Fruit fly (Drosophila melanogaster) whole organism, embryonic: Measurements from ENCODE around the gene fzy.
A peak's percentile ranks its signal among the peaks of the same experiment; 100 is the strongest.

Experiments used
- Awh ChIP-seq: fragments of 200-800 bp; sonication (Bioruptor generic); IDR thresholded peaks from 2 replicates; pipeline ENCODE4, ENCODE4 v1.3.6; 2022; ENCODE audit warnings: missing biosample characterization, missing genetic modification characterization
- BtbVII ChIP-seq: fragments of 200-800 bp; sonication (Bioruptor generic); optimal IDR thresholded peaks from 3 replicates; lab custom pipeline; 2017; ENCODE audit warnings: missing biosample characterization, mild to moderate bottlenecking, missing genetic modification characterization
- CG10147 ChIP-seq: fragments of 200-800 bp; sonication (Bioruptor generic); optimal IDR thresholded peaks from 2 replicates; lab custom pipeline; 2019; ENCODE audit warnings: missing biosample characterization, mild to moderate bottlenecking, missing genetic modification characterization, moderate library complexity
- CG10462 ChIP-seq: fragments of 200-800 bp; sonication (Bioruptor generic); optimal IDR thresholded peaks from 2 replicates; lab custom pipeline; 2016; ENCODE audit warnings: missing biosample characterization, missing genetic modification characterization
- CG10979 ChIP-seq: fragments of 200-800 bp; sonication (Bioruptor generic); optimal IDR thresholded peaks from 2 replicates; lab custom pipeline; 2018; ENCODE audit warnings: missing biosample characterization, mild to moderate bottlenecking, missing genetic modification characterization, moderate library complexity
- CG11504 ChIP-seq: fragments of 200-800 bp; sonication (Bioruptor generic); optimal IDR thresholded peaks from 3 replicates; lab custom pipeline; 2019; ENCODE audit warnings: missing biosample characterization, mild to moderate bottlenecking, missing genetic modification characterization, moderate library complexity
- CG12659 ChIP-seq: fragments of 200-800 bp; sonication (Bioruptor generic); optimal IDR thresholded peaks from 3 replicates; lab custom pipeline; 2017; ENCODE audit warnings: mild to moderate bottlenecking, missing biosample characterization, missing genetic modification reagents, missing genetic modification characterization
- CG1832 ChIP-seq: fragments of 200-800 bp; sonication (Bioruptor generic); optimal IDR thresholded peaks from 2 replicates; lab custom pipeline; 2017; ENCODE audit warnings: missing biosample characterization, mild to moderate bottlenecking, missing genetic modification characterization, inconsistent platforms
- CG18599 ChIP-seq: fragments of 200-800 bp; sonication (Bioruptor generic); optimal IDR thresholded peaks from 3 replicates; lab custom pipeline; 2017; ENCODE audit warnings: missing biosample characterization, missing genetic modification characterization, mild to moderate bottlenecking, moderate library complexity, missing genetic modification reagents
- CG2678 ChIP-seq: fragments of 200-800 bp; sonication (Bioruptor generic); optimal IDR thresholded peaks from 3 replicates; lab custom pipeline; 2019; ENCODE audit warnings: missing biosample characterization, mild to moderate bottlenecking, missing genetic modification characterization, moderate library complexity
- CG2712 ChIP-seq: fragments of 200-800 bp; optimal IDR thresholded peaks from 3 replicates; lab custom pipeline; 2019; ENCODE audit warnings: missing biosample characterization, mild to moderate bottlenecking, missing genetic modification characterization, moderate library complexity
- CG30403 ChIP-seq: fragments of 200-800 bp; sonication (Bioruptor generic); optimal IDR thresholded peaks from 3 replicates; lab custom pipeline; 2016; ENCODE audit warnings: missing biosample characterization, missing genetic modification characterization
- CG3281 ChIP-seq: fragments of 200-800 bp; sonication (Bioruptor generic); optimal IDR thresholded peaks from 3 replicates; lab custom pipeline; 2017; ENCODE audit warnings: missing biosample characterization, mild to moderate bottlenecking, missing genetic modification characterization
- CG3407 ChIP-seq: fragments of 200-800 bp; sonication (Bioruptor generic); optimal IDR thresholded peaks from 2 replicates; lab custom pipeline; 2018; ENCODE audit warnings: missing biosample characterization, mild to moderate bottlenecking, missing genetic modification characterization
- CG3838 ChIP-seq: fragments of 200-800 bp; sonication (Bioruptor generic); optimal IDR thresholded peaks from 3 replicates; lab custom pipeline; 2016; ENCODE audit warnings: missing biosample characterization, missing genetic modification characterization
- CG4424 ChIP-seq: fragments of 200-800 bp; sonication (Bioruptor generic); optimal IDR thresholded peaks from 3 replicates; lab custom pipeline; 2016; ENCODE audit warnings: missing biosample characterization, missing genetic modification characterization
- CG7839 ChIP-seq: fragments of 200-800 bp; sonication (Bioruptor generic); optimal IDR thresholded peaks from 3 replicates; lab custom pipeline; 2018; ENCODE audit warnings: missing biosample characterization, mild to moderate bottlenecking, missing genetic modification characterization, moderate library complexity
- CG9817 ChIP-seq: fragments of 200-800 bp; sonication (Bioruptor generic); optimal IDR thresholded peaks from 2 replicates; lab custom pipeline; 2018; ENCODE audit warnings: missing biosample characterization, mild to moderate bottlenecking, missing genetic modification characterization, moderate library complexity
- CG9876 ChIP-seq: fragments of 200-800 bp; sonication (Bioruptor generic); optimal IDR thresholded peaks from 2 replicates; lab custom pipeline; 2016; ENCODE audit warnings: missing biosample characterization, missing genetic modification characterization
- CHES-1-like ChIP-seq: fragments of 200-800 bp; sonication (Bioruptor generic); optimal IDR thresholded peaks from 2 replicates; lab custom pipeline; 2016; ENCODE audit warnings: missing biosample characterization, missing genetic modification characterization
- E2f2 ChIP-seq: fragments of 200-800 bp; sonication (Bioruptor generic); IDR thresholded peaks from 2 replicates; pipeline ENCODE4 v1.3.6; 2022; ENCODE audit warnings: missing biosample characterization, missing genetic modification characterization
- Hr39 ChIP-seq: fragments of >200 bp; optimal IDR thresholded peaks from 2 replicates; lab custom pipeline; 2017
- Hr51 ChIP-seq, 2 experiments: fragments of 200-800 bp; sonication (Bioruptor generic); optimal IDR thresholded peaks; 2 replicates in 1 of 2; 3 replicates in 1 of 2; lab custom pipeline; 2016 to 2018; ENCODE audit warnings: missing biosample characterization in 2 of 2, missing genetic modification characterization in 2 of 2, mild to moderate bottlenecking in 1 of 2, moderate library complexity in 1 of 2
- Myb ChIP-seq: fragments of 200-800 bp; sonication (Bioruptor generic); optimal IDR thresholded peaks from 2 replicates; lab custom pipeline; 2016; ENCODE audit warnings: missing biosample characterization, missing genetic modification characterization
- Nf-YB ChIP-seq: fragments of 200-800 bp; sonication (Bioruptor generic); optimal IDR thresholded peaks from 3 replicates; lab custom pipeline; 2019; ENCODE audit warnings: missing biosample characterization, mild to moderate bottlenecking, missing genetic modification characterization, moderate library complexity
- bab2 ChIP-seq: fragments of 200-800 bp; sonication (Bioruptor generic); optimal IDR thresholded peaks from 2 replicates; lab custom pipeline; 2016; ENCODE audit warnings: missing biosample characterization, missing genetic modification characterization
- bsh ChIP-seq, 2 experiments: fragments of 200-800 bp; sonication (Bioruptor generic); optimal IDR thresholded peaks; 2 replicates each; lab custom pipeline; 2017 to 2018; ENCODE audit warnings: mild to moderate bottlenecking in 2 of 2, missing biosample characterization in 2 of 2, missing genetic modification characterization in 2 of 2, moderate library complexity in 1 of 2
- chm ChIP-seq: fragments of 200-800 bp; sonication (Bioruptor generic); IDR thresholded peaks from 2 replicates; pipeline ENCODE4 v1.3.6; 2022; ENCODE audit warnings: missing biosample characterization, missing genetic modification characterization
- dpn ChIP-seq, 2 experiments: fragments of 200-800 bp; sonication (Bioruptor generic); optimal IDR thresholded peaks; 3 replicates each; lab custom pipeline; 2016; ENCODE audit warnings: missing biosample characterization in 2 of 2, missing genetic modification characterization in 2 of 2
- fd96Cb ChIP-seq: fragments of 200-800 bp; sonication (Bioruptor generic); optimal IDR thresholded peaks from 2 replicates; lab custom pipeline; 2018; ENCODE audit warnings: missing biosample characterization, mild to moderate bottlenecking, missing genetic modification characterization, moderate library complexity
- gcm2 ChIP-seq: fragments of 200-800 bp; sonication (Bioruptor generic); optimal IDR thresholded peaks from 2 replicates; lab custom pipeline; 2016; ENCODE audit warnings: missing biosample characterization, missing genetic modification characterization
- gem ChIP-seq: fragments of 200-800 bp; sonication (Bioruptor generic); optimal IDR thresholded peaks from 2 replicates; lab custom pipeline; 2019; ENCODE audit warnings: missing biosample characterization, mild to moderate bottlenecking, missing genetic modification characterization, moderate library complexity
- grau ChIP-seq: fragments of 200-800 bp; optimal IDR thresholded peaks from 3 replicates; lab custom pipeline; 2019; ENCODE audit warnings: missing biosample characterization, mild to moderate bottlenecking, missing genetic modification characterization, moderate library complexity
- grn ChIP-seq: fragments of 200-800 bp; sonication (Bioruptor generic); optimal IDR thresholded peaks from 3 replicates; lab custom pipeline; 2017; ENCODE audit warnings: missing biosample characterization, missing genetic modification characterization
- lbe ChIP-seq: fragments of 200-800 bp; sonication (Bioruptor generic); optimal IDR thresholded peaks from 2 replicates; lab custom pipeline; 2016; ENCODE audit warnings: missing biosample characterization, mild to moderate bottlenecking, missing genetic modification characterization
- maf-S ChIP-seq: fragments of 200-800 bp; sonication (Bioruptor generic); optimal IDR thresholded peaks from 2 replicates; lab custom pipeline; 2016; ENCODE audit warnings: missing biosample characterization, missing genetic modification characterization
- nmo ChIP-seq: fragments of 200-800 bp; sonication (Bioruptor generic); optimal IDR thresholded peaks from 2 replicates; lab custom pipeline; 2018; ENCODE audit warnings: missing biosample characterization, mild to moderate bottlenecking, missing genetic modification characterization, moderate library complexity
- phol ChIP-seq: fragments of 200-800 bp; sonication (Bioruptor generic); optimal IDR thresholded peaks from 3 replicates; lab custom pipeline; 2018; ENCODE audit warnings: missing biosample characterization, mild to moderate bottlenecking, missing genetic modification characterization, moderate library complexity
- prd ChIP-seq, 3 experiments: fragments of >200 bp in 2 of 3; fragments of 200-800 bp in 1 of 3; sonication (Bioruptor generic) in 1 of 3; optimal IDR thresholded peaks in 2 of 3; IDR thresholded peaks in 1 of 3; 2 replicates in 2 of 3; 3 replicates in 1 of 3; pipeline versions ENCODE4 v1.3.6 to Lab custom; 2017 to 2022; ENCODE audit warnings: missing biosample characterization in 1 of 3, missing genetic modification characterization in 1 of 3
- ranshi ChIP-seq: fragments of 200-800 bp; sonication (Bioruptor generic); IDR thresholded peaks from 2 replicates; pipeline ENCODE4 v1.3.6; 2022; ENCODE audit warnings: missing biosample characterization, missing genetic modification characterization
- rib ChIP-seq: fragments of 200-800 bp; sonication (Bioruptor generic); IDR thresholded peaks from 2 replicates; pipeline ENCODE4 v1.3.6; 2022; ENCODE audit warnings: missing biosample characterization, missing genetic modification characterization
- sens-2 ChIP-seq: fragments of 200-800 bp; sonication (Bioruptor generic); IDR thresholded peaks from 2 replicates; pipeline ENCODE4 v1.3.6; 2022; ENCODE audit warnings: missing biosample characterization, missing genetic modification characterization
- sqz ChIP-seq: fragments of 200-800 bp; sonication (Bioruptor generic); optimal IDR thresholded peaks from 3 replicates; lab custom pipeline; 2018; ENCODE audit warnings: missing biosample characterization, mild to moderate bottlenecking, missing genetic modification characterization
- sr ChIP-seq: fragments of 200-800 bp; sonication (Bioruptor generic); IDR thresholded peaks from 3 replicates; pipeline ENCODE4 v1.3.6; 2022; ENCODE audit warnings: missing biosample characterization, missing genetic modification characterization
- sug ChIP-seq: fragments of 200-800 bp; optimal IDR thresholded peaks from 2 replicates; lab custom pipeline; 2019; ENCODE audit warnings: missing biosample characterization, mild to moderate bottlenecking, missing genetic modification characterization, moderate library complexity
- tio ChIP-seq: fragments of 200-800 bp; sonication (Bioruptor generic); optimal IDR thresholded peaks from 2 replicates; lab custom pipeline; 2017; ENCODE audit warnings: missing biosample characterization, missing genetic modification characterization, inconsistent platforms
- unpg ChIP-seq: fragments of 200-800 bp; sonication (Bioruptor generic); optimal IDR thresholded peaks from 3 replicates; lab custom pipeline; 2018; ENCODE audit warnings: missing biosample characterization, mild to moderate bottlenecking, missing genetic modification characterization, moderate library complexity
- zen2 ChIP-seq: fragments of 200-800 bp; sonication (Bioruptor generic); IDR thresholded peaks from 3 replicates; pipeline ENCODE4 v1.3.6; 2022; ENCODE audit warnings: missing biosample characterization, missing genetic modification characterization; ENCODE audit not compliant: partially characterized antibody

The fzy gene

dm6 chr2L:16270667-16271485 is 39.9 kb upstream of the fzy start (continued):
- peak; percentile 73 for TF ChIP-seq grn (GFP tag; lab: Kevin White, UChicago)
- TF ChIP-seq gem: peak; percentile 66
- no peak for TF ChIP-seq CG9817 (tag; lab: Kevin White, UChicago)
- no peak for TF ChIP-seq lbe
- TF ChIP-seq CG12659: peak; percentile 0
- TF ChIP-seq CG10979 (tag; lab: Kevin White, UChicago): no peak
- TF ChIP-seq CG10462: no peak
- TF ChIP-seq sr (GFP tag; lab: Robert Waterston, UW): no peak
- TF ChIP-seq BtbVII: peak; percentile 2
- TF ChIP-seq CG11504 (tag; lab: Kevin White, UChicago): peak; percentile 43
- peak; percentile 27 for TF ChIP-seq fd96Cb (tag; lab: Kevin White, UChicago)
- TF ChIP-seq CG2712 (tag; lab: Kevin White, UChicago): peak; percentile 0
- no peak for TF ChIP-seq zen2
- no peak for TF ChIP-seq prd (optimal IDR thresholded peaks at IDR 0.05; lab: Kevin White, UChicago)
- no peak for TF ChIP-seq prd (GFP tag; IDR thresholded peaks at IDR 0.05; lab: Robert Waterston, UW)
- TF ChIP-seq rib (GFP tag; lab: Robert Waterston, UW): no peak
- peak; percentile 25 for TF ChIP-seq phol
- TF ChIP-seq gcm2 (GFP tag; lab: Kevin White, UChicago): no peak
- TF ChIP-seq Awh (GFP tag; lab: Robert Waterston, UW): no peak
- TF ChIP-seq CG4424: no peak
- peak; percentile 22 for TF ChIP-seq grau
- TF ChIP-seq CG3838: no peak
- peak in 1 of 2 experiments; percentile 13 for TF ChIP-seq dpn (GFP tag; optimal IDR thresholded peaks at IDR 0.05; lab: Kevin White, UChicago)
- TF ChIP-seq unpg (GFP tag; lab: Kevin White, UChicago): peak; percentile 15
- no peak for TF ChIP-seq CG3407 (GFP tag; lab: Kevin White, UChicago)
- TF ChIP-seq maf-S (GFP tag; lab: Kevin White, UChicago): no peak
- no peak for TF ChIP-seq sens-2 (GFP tag; lab: Robert Waterston, UW)
- TF ChIP-seq CG10147 (GFP tag; lab: Kevin White, UChicago): peak; percentile 4
- peak; percentile 36 for TF ChIP-seq CG2678 (tag; lab: Kevin White, UChicago)
- TF ChIP-seq Myb (GFP tag; lab: Kevin White, UChicago): peak; percentile 4
- peak; percentile 37 for TF ChIP-seq CG30403
- peak; percentile 22 for TF ChIP-seq CHES-1-like (GFP tag; lab: Kevin White, UChicago)
- no peak for TF ChIP-seq chm (GFP tag; lab: Robert Waterston, UW)
- TF ChIP-seq CG9876: no peak
- no peak for TF ChIP-seq sug (tag; lab: Kevin White, UChicago)
- TF ChIP-seq nmo: no peak
- TF ChIP-seq bsh (GFP tag; optimal IDR thresholded peaks at IDR 0.05; lab: Kevin White, UChicago): peak in 1 of 2 experiments; percentile 13
- TF ChIP-seq E2f2 (GFP tag; lab: Robert Waterston, UW): no peak
- no peak for TF ChIP-seq Hr39 (lab: Kevin White, UChicago)
- TF ChIP-seq CG3281 (GFP tag; lab: Kevin White, UChicago): peak; percentile 67
- no peak for TF ChIP-seq Nf-YB (GFP tag; lab: Kevin White, UChicago)
- TF ChIP-seq bab2 (GFP tag; lab: Kevin White, UChicago): peak; percentile 11
- no peak for TF ChIP-seq ranshi (GFP tag; lab: Robert Waterston, UW)
- no peak for TF ChIP-seq tio (GFP tag; lab: Kevin White, UChicago)
- TF ChIP-seq Hr51 (GFP tag; optimal IDR thresholded peaks at IDR 0.05; lab: Kevin White, UChicago): peak in 1 of 2 experiments; percentile 3
- no peak for TF ChIP-seq sqz
- TF ChIP-seq CG1832 (GFP tag; lab: Kevin White, UChicago): no peak
- peak; percentile 33 for TF ChIP-seq CG7839 (tag; lab: Kevin White, UChicago)
- peak; percentile 46 for TF ChIP-seq CG18599 (GFP tag; lab: Kevin White, UChicago)
